Worm (Caenorhabditis elegans): Measurements from ENCODE around the gene C05D12.4.
A peak's percentile ranks its signal among the peaks of the same experiment; 100 is the strongest.

ce11 chrII:11464427-11464944 is 32.8 kb downstream of the C05D12.4 start, which contains the start of the genes aars-1 and rga-1:
- TF ChIP-seq sea-2 (GFP tag; IDR thresholded peaks at IDR 0.05) (no peak), tbp1 (GFP tag; optimal IDR thresholded peaks at IDR 0.05) (peak; percentile 31), F52B5.7 (tag; optimal IDR thresholded peaks at IDR 0.05) (no peak), lin-54 (GFP tag; optimal IDR thresholded peaks at IDR 0.05) (peak; percentile 2), snpc-4 (GFP tag; optimal IDR thresholded peaks at IDR 0.05) (no peak), snpc-4 (tag; optimal IDR thresholded peaks at IDR 0.05) (peak in 3 of 4 experiments; percentile 18 to 39 (median 38)), ama-1 (optimal IDR thresholded peaks at IDR 0.05) (no peak), ama-1 (GFP tag; optimal IDR thresholded peaks at IDR 0.05) (no peak), Y79H2A.3 (GFP tag; conservative IDR thresholded peaks at IDR 0.05) (no peak), lir-1 (GFP tag; conservative IDR thresholded peaks at IDR 0.05) (no peak; the same call in 1 of the 2 replicates), ccch-3 (GFP tag; optimal IDR thresholded peaks at IDR 0.05) (no peak), K12H6.12 (tag; optimal IDR thresholded peaks at IDR 0.05) (peak; percentile 4), cebp-1 (GFP tag; IDR thresholded peaks at IDR 0.05) (no peak), cebp-1 (tag; optimal IDR thresholded peaks at IDR 0.05) (peak; percentile 59), unc-62 (GFP tag; optimal IDR thresholded peaks at IDR 0.05) (no peak), hmg-1.2 (GFP tag; IDR thresholded peaks at IDR 0.05) (peak; percentile 66; the same call in 1 of the 2 replicates), D2030.7 (GFP tag; IDR thresholded peaks at IDR 0.05) (no peak)

Data from whole organism, young adult.